Worm (Caenorhabditis elegans) whole organism, mixed stage, embryonic: Measurements from ENCODE around the gene F55C9.5.

Source experiments
- M03D4.4 ChIP-seq: sonication (generic microtip); optimal IDR thresholded peaks from 2 replicates; lab custom pipeline; 2017; ENCODE audit warnings: mild to moderate bottlenecking, missing genetic modification characterization, missing compliant biosample characterization
- bed-3 ChIP-seq: fragments of 200-800 bp; sonication (Bioruptor generic); optimal IDR thresholded peaks from 3 replicates; lab custom pipeline; 2018; ENCODE audit warnings: mild to moderate bottlenecking, missing genetic modification characterization, moderate library complexity, missing compliant biosample characterization
- blmp-1 ChIP-seq: fragments of 150-350 bp; optimal IDR thresholded peaks from 2 replicates; lab custom pipeline; 2014; ENCODE audit warnings: missing biosample characterization, missing genetic modification characterization
- ceh-39 ChIP-seq: fragments of 150-350 bp; optimal IDR thresholded peaks from 2 replicates; lab custom pipeline; 2014; ENCODE audit warnings: missing biosample characterization, missing genetic modification characterization
- ceh-43 ChIP-seq: fragments of 200-800 bp; sonication (Bioruptor generic); optimal IDR thresholded peaks from 2 replicates; lab custom pipeline; 2018; ENCODE audit warnings: mild to moderate bottlenecking, missing genetic modification characterization, moderate library complexity, missing compliant biosample characterization
- ceh-83 ChIP-seq: fragments of 200-800 bp; sonication (Bioruptor generic); optimal IDR thresholded peaks from 2 replicates; lab custom pipeline; 2018; ENCODE audit warnings: mild to moderate bottlenecking, missing genetic modification characterization, missing compliant biosample characterization
- cnd-1 ChIP-seq: fragments of 200-800 bp; sonication (Bioruptor generic); optimal IDR thresholded peaks from 2 replicates; lab custom pipeline; 2018; ENCODE audit warnings: mild to moderate bottlenecking, missing genetic modification characterization, missing compliant biosample characterization
- elt-1 ChIP-seq: sonication (generic microtip); optimal IDR thresholded peaks from 2 replicates; lab custom pipeline; 2017; ENCODE audit warnings: missing genetic modification characterization, mild to moderate bottlenecking, missing compliant biosample characterization, antibody characterized with exemption, moderate library complexity, borderline replicate concordance; ENCODE audit not compliant: insufficient read depth
- elt-3 ChIP-seq: fragments of 150-350 bp; optimal IDR thresholded peaks from 2 replicates; lab custom pipeline; 2014; ENCODE audit warnings: missing biosample characterization, missing genetic modification characterization
- flh-1 ChIP-seq: fragments of 200-800 bp; sonication (Bioruptor generic); optimal IDR thresholded peaks from 2 replicates; lab custom pipeline; 2018; ENCODE audit warnings: mild to moderate bottlenecking, missing genetic modification characterization, moderate library complexity, missing compliant biosample characterization
- ham-2 ChIP-seq: fragments of 200-800 bp; sonication (Bioruptor generic); optimal IDR thresholded peaks from 2 replicates; lab custom pipeline; 2018; ENCODE audit warnings: mild to moderate bottlenecking, missing genetic modification characterization, missing compliant biosample characterization
- hlh-1 ChIP-seq: fragments of 150-350 bp; optimal IDR thresholded peaks from 2 replicates; lab custom pipeline; 2014; ENCODE audit warnings: missing biosample characterization, missing genetic modification reagents, missing genetic modification characterization
- lin-13 ChIP-seq: fragments of 150-350 bp; optimal IDR thresholded peaks from 2 replicates; lab custom pipeline; 2014; ENCODE audit warnings: missing biosample characterization, missing genetic modification characterization
- lin-32 ChIP-seq: fragments of 200-800 bp; sonication (Bioruptor generic); optimal IDR thresholded peaks from 2 replicates; lab custom pipeline; 2018; ENCODE audit warnings: mild to moderate bottlenecking, missing genetic modification characterization, missing compliant biosample characterization
- lsy-2 ChIP-seq: fragments of 150-350 bp; optimal IDR thresholded peaks from 2 replicates; lab custom pipeline; 2014; ENCODE audit warnings: missing biosample characterization, missing genetic modification characterization
- mab-5 ChIP-seq: fragments of 150-350 bp; optimal IDR thresholded peaks from 2 replicates; lab custom pipeline; 2014; ENCODE audit warnings: missing biosample characterization, missing genetic modification characterization
- mep-1 ChIP-seq: fragments of 150-350 bp; optimal IDR thresholded peaks from 2 replicates; lab custom pipeline; 2017; ENCODE audit warnings: missing biosample characterization, missing genetic modification reagents, missing genetic modification characterization, inconsistent platforms
- mls-2 ChIP-seq: sonication (generic microtip); optimal IDR thresholded peaks from 2 replicates; lab custom pipeline; 2016; ENCODE audit warnings: mild to moderate bottlenecking, missing genetic modification characterization, moderate library complexity, missing compliant biosample characterization
- nhr-12 ChIP-seq: fragments of 150-350 bp; optimal IDR thresholded peaks from 2 replicates; lab custom pipeline; 2014; ENCODE audit warnings: missing biosample characterization, missing genetic modification characterization
- nhr-2 ChIP-seq: fragments of 150-350 bp; optimal IDR thresholded peaks from 2 replicates; lab custom pipeline; 2014; ENCODE audit warnings: missing biosample characterization, missing genetic modification characterization
- nhr-237 ChIP-seq: fragments of 150-350 bp; optimal IDR thresholded peaks from 2 replicates; lab custom pipeline; 2014; ENCODE audit warnings: missing biosample characterization, missing genetic modification characterization
- nhr-28 ChIP-seq: fragments of 150-350 bp; optimal IDR thresholded peaks from 2 replicates; lab custom pipeline; 2014; ENCODE audit warnings: missing biosample characterization, missing genetic modification characterization
- nhr-76 ChIP-seq: sonication (generic microtip); optimal IDR thresholded peaks from 2 replicates; lab custom pipeline; 2017; ENCODE audit warnings: missing biosample characterization, missing genetic modification characterization
- sem-2 ChIP-seq: fragments of 200-800 bp; sonication (Bioruptor generic); optimal IDR thresholded peaks from 2 replicates; lab custom pipeline; 2018; ENCODE audit warnings: mild to moderate bottlenecking, missing genetic modification characterization, missing compliant biosample characterization
- snpc-4 ChIP-seq: fragments of 150-350 bp; optimal IDR thresholded peaks from 2 replicates; lab custom pipeline; 2014; ENCODE audit warnings: missing biosample characterization, missing genetic modification characterization
- sptf-1 ChIP-seq: sonication (generic microtip); optimal IDR thresholded peaks from 2 replicates; lab custom pipeline; 2017; ENCODE audit warnings: mild to moderate bottlenecking, missing genetic modification characterization, moderate library complexity, missing compliant biosample characterization
- tbx-8 ChIP-seq: fragments of 200-800 bp; sonication (Bioruptor generic); optimal IDR thresholded peaks from 2 replicates; lab custom pipeline; 2018; ENCODE audit warnings: mild to moderate bottlenecking, missing genetic modification characterization, moderate library complexity, missing compliant biosample characterization
- unc-120 ChIP-seq: sonication (generic microtip); optimal IDR thresholded peaks from 2 replicates; lab custom pipeline; 2017; ENCODE audit warnings: missing genetic modification characterization, missing compliant biosample characterization; ENCODE audit not compliant: poor library complexity, severe bottlenecking
- unc-39 ChIP-seq: fragments of 150-350 bp; optimal IDR thresholded peaks from 2 replicates; lab custom pipeline; 2014; ENCODE audit warnings: missing biosample characterization, missing genetic modification characterization
- unc-62 ChIP-seq: fragments of 150-350 bp; optimal IDR thresholded peaks from 2 replicates; lab custom pipeline; 2014; ENCODE audit warnings: missing biosample characterization, missing genetic modification reagents, missing genetic modification characterization
- zip-8 ChIP-seq: fragments of 150-350 bp; optimal IDR thresholded peaks from 2 replicates; lab custom pipeline; 2014; ENCODE audit warnings: missing biosample characterization, missing genetic modification characterization
- ztf-11 ChIP-seq: fragments of 150-350 bp; optimal IDR thresholded peaks from 2 replicates; lab custom pipeline; 2014; ENCODE audit warnings: missing biosample characterization, missing genetic modification characterization

The F55C9.5 gene

DNA sequence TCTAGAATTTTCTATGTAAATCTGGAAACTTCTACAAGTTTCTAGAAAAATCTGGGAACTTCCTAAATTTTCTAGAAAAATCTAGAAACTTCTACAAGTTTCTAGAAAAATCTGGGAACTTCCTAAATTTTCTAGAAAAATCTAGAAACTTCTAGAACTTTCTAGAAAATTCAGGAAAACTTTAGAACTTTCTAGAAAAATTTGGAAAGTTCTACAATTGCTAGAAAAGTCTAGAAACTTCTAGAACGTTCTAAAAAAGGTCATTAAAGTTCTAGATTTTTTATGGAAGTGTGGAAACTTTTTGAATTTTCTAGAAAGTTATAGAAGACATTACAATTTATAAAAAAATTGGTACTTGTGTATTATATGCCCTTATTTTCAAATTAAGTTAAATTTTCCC is at the start of gene F55C9.5:
F55C9.5 (minus strand) TSS at position 101 of the 400 bp plus-strand sequence.
- TF ChIP-seq sptf-1 (tag; lab: Kevin White, UChicago) (no peak), lin-13 (no peak), elt-3 (tag; lab: Kevin White, UChicago) (no peak), unc-120 (no peak), ceh-43 (no peak), nhr-28 (tag; lab: Kevin White, UChicago) (no peak), mab-5 (no peak), nhr-2 (tag; lab: Kevin White, UChicago) (no peak), flh-1 (GFP tag; lab: Kevin White, UChicago) (no peak), bed-3 (GFP tag; lab: Kevin White, UChicago) (no peak), cnd-1 (tag; lab: Kevin White, UChicago) (no peak), sem-2 (GFP tag; lab: Kevin White, UChicago) (no peak), ceh-83 (no peak), hlh-1 (tag; lab: Kevin White, UChicago) (no peak), mls-2 (tag; lab: Kevin White, UChicago) (no peak), zip-8 (tag; lab: Kevin White, UChicago) (no peak), mep-1 (tag; lab: Kevin White, UChicago) (no peak)

ce11 chrV:19337333-19337732 is 44.4 kb upstream of the F55C9.5 start:
- TF ChIP-seq zip-8 (tag; lab: Kevin White, UChicago) = no peak
- TF ChIP-seq, all 35 proteins: peak for 0

- TF ChIP-seq ztf-11 (tag; lab: Kevin White, UChicago) = no peak
- no peak for TF ChIP-seq unc-39 (tag; lab: Kevin White, UChicago)
- no peak for TF ChIP-seq M03D4.4
- TF ChIP-seq mep-1 (tag; lab: Kevin White, UChicago) = no peak
- TF ChIP-seq unc-62 = no peak
- TF ChIP-seq nhr-237 (tag; lab: Kevin White, UChicago) = no peak
- TF ChIP-seq nhr-28 (tag; lab: Kevin White, UChicago) = no peak
- no peak for TF ChIP-seq ceh-43
- no peak for TF ChIP-seq ham-2 (GFP tag; lab: Kevin White, UChicago)
- no peak for TF ChIP-seq tbx-8 (GFP tag; lab: Kevin White, UChicago)
- no peak for TF ChIP-seq cnd-1 (tag; lab: Kevin White, UChicago)
These were observed 36.3 kb upstream of the F55C9.5 start, which contains the start of gene fbxb-65 for ce11 chrV:19329263-19329662. TSS of gene fbxb-65 (plus strand) at chrV:19329563.

ce11 chrV:19325436-19325835 is 32.5 kb upstream of the F55C9.5 start:
- TF ChIP-seq ztf-11 (tag; lab: Kevin White, UChicago) = no peak
- TF ChIP-seq zip-8 (tag; lab: Kevin White, UChicago) = no peak
- no peak for TF ChIP-seq lin-13
- TF ChIP-seq hlh-1 (tag; lab: Kevin White, UChicago) = no peak
- TF ChIP-seq nhr-237 (tag; lab: Kevin White, UChicago) = no peak
- no peak for TF ChIP-seq tbx-8 (GFP tag; lab: Kevin White, UChicago)
- no peak for TF ChIP-seq ceh-43
- TF ChIP-seq nhr-12 (tag; lab: Kevin White, UChicago) = no peak
- no peak for TF ChIP-seq flh-1 (GFP tag; lab: Kevin White, UChicago)
- no peak for TF ChIP-seq lin-32 (GFP tag; lab: Kevin White, UChicago)
- TF ChIP-seq bed-3 (GFP tag; lab: Kevin White, UChicago) = no peak
- no peak for TF ChIP-seq sem-2 (GFP tag; lab: Kevin White, UChicago)
- no peak for TF ChIP-seq snpc-4 (tag; lab: Kevin White, UChicago)
- TF ChIP-seq sptf-1 (tag; lab: Kevin White, UChicago) = no peak
- no peak for TF ChIP-seq elt-1 (tag; lab: Kevin White, UChicago)
- no peak for TF ChIP-seq elt-3 (tag; lab: Kevin White, UChicago)
- TF ChIP-seq mls-2 (tag; lab: Kevin White, UChicago) = no peak
- TF ChIP-seq ceh-39 = no peak

DNA sequence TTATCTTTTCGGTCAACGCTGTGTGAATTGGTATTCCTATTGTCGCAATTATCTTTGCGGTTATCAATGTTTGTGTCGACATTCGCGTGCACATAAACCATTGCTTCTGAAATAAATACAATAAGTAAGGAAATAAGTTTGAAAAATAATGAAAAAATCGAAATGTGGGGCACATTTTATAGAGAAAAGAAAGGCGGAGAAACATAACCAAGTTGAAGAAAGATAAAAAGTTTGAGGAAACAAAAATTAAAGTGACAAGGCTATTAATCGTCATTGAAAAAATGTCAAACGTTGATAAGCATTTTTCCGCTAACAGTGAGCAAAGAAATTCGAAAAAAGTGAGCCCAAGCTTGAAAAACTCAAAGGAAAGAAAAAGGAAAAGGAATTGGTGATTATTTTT is 29.5 kb upstream of the F55C9.5 start, which contains the start of gene C43D7.4:
C43D7.4 (minus strand) TSS at position 101 of the 400 bp plus-strand sequence.
- TF ChIP-seq sem-2 (GFP tag; lab: Kevin White, UChicago) = no peak
- no peak for TF ChIP-seq snpc-4 (tag; lab: Kevin White, UChicago)
- TF ChIP-seq nhr-237 (tag; lab: Kevin White, UChicago) = no peak
- TF ChIP-seq lsy-2 (tag; lab: Kevin White, UChicago) = no peak
- no peak for TF ChIP-seq blmp-1 (tag; lab: Kevin White, UChicago)
- no peak for TF ChIP-seq flh-1 (GFP tag; lab: Kevin White, UChicago)
- TF ChIP-seq ceh-43 = no peak
- no peak for TF ChIP-seq tbx-8 (GFP tag; lab: Kevin White, UChicago)
- TF ChIP-seq elt-1 (tag; lab: Kevin White, UChicago) = no peak
- TF ChIP-seq lin-32 (GFP tag; lab: Kevin White, UChicago) = no peak
- TF ChIP-seq lin-13 = no peak
- no peak for TF ChIP-seq nhr-76 (tag; lab: Kevin White, UChicago)
- TF ChIP-seq unc-39 (tag; lab: Kevin White, UChicago) = no peak
- TF ChIP-seq, all 35 proteins: peak for 0
